Fruit fly (Drosophila melanogaster): Measurements from ENCODE around the gene BCL7-like.

dm6 chrX:9401053-9401452, 44.6 kb downstream of the BCL7-like start:
- no peak for TF ChIP-seq CTCF (optimal IDR thresholded peaks at IDR 0.05)
- TF ChIP-seq CG8478 (optimal IDR thresholded peaks at IDR 0.05): no peak

Data from S2 (cell line).